Worm (Caenorhabditis elegans) whole organism, young adult: ENCODE data around the gene plpp-1.3.

Experiments
- ZK185.1 ChIP-seq: sonication (generic microtip); optimal IDR thresholded peaks from 2 replicates; lab custom pipeline; 2016; ENCODE audit warnings: mild to moderate bottlenecking, missing genetic modification characterization, missing compliant biosample characterization; ENCODE audit not compliant: poor library complexity, severe bottlenecking
- ama-1 ChIP-seq, 3 experiments: fragments of 150-350 bp in 1 of 3; sonication (generic microtip) in 2 of 3; optimal IDR thresholded peaks; 2 replicates each; lab custom pipeline; 2014 to 2018; ENCODE audit warnings: missing biosample characterization in 2 of 3, missing genetic modification characterization in 2 of 3, missing genetic modification reagents in 2 of 3
- atf-7 ChIP-seq: sonication (generic microtip); optimal IDR thresholded peaks from 2 replicates; lab custom pipeline; 2017; ENCODE audit warnings: mild to moderate bottlenecking, missing genetic modification characterization, missing compliant biosample characterization
- ceh-27 ChIP-seq: fragments of 200-800 bp; sonication (Bioruptor generic); optimal IDR thresholded peaks from 2 replicates; lab custom pipeline; 2018; ENCODE audit warnings: mild to moderate bottlenecking, missing genetic modification characterization, moderate library complexity, missing compliant biosample characterization
- ceh-79 ChIP-seq: sonication (generic microtip); optimal IDR thresholded peaks from 2 replicates; lab custom pipeline; 2017; ENCODE audit warnings: mild to moderate bottlenecking, missing genetic modification characterization, missing compliant biosample characterization
- lin-26 ChIP-seq: fragments of 200-800 bp; sonication (Bioruptor generic); IDR thresholded peaks from 2 replicates; pipeline ENCODE4 v1.3.6; 2022; ENCODE audit warnings: missing genetic modification reagents, missing genetic modification characterization, missing compliant biosample characterization
- mxl-1 ChIP-seq: sonication (generic microtip); optimal IDR thresholded peaks from 2 replicates; lab custom pipeline; 2016; ENCODE audit warnings: missing genetic modification characterization, missing compliant biosample characterization
- nfya-1 ChIP-seq: sonication (generic microtip); optimal IDR thresholded peaks from 2 replicates; lab custom pipeline; 2017; ENCODE audit warnings: antibody characterized with exemption, missing compliant biosample characterization, missing genetic modification characterization, borderline replicate concordance; ENCODE audit not compliant: insufficient read depth
- tbp1 ChIP-seq: fragments of 200-800 bp; sonication (Bioruptor generic); optimal IDR thresholded peaks from 2 replicates; lab custom pipeline; 2018; ENCODE audit warnings: mild to moderate bottlenecking, missing genetic modification characterization, missing compliant biosample characterization

- no peak for TF ChIP-seq lin-26
- TF ChIP-seq nfya-1 (tag; lab: Kevin White, UChicago), result no peak
- TF ChIP-seq ZK185.1 (tag; lab: Kevin White, UChicago), result no peak
- no peak for TF ChIP-seq mxl-1
- TF ChIP-seq ceh-79 (tag; lab: Kevin White, UChicago), result no peak
- no peak for TF ChIP-seq atf-7
- TF ChIP-seq tbp1 (GFP tag; lab: Kevin White, UChicago), result no peak
- TF ChIP-seq ceh-27 (GFP tag; lab: Kevin White, UChicago), result no peak
- TF ChIP-seq ama-1 (optimal IDR thresholded peaks at IDR 0.05; lab: Kevin White, UChicago), result no peak
- no peak for TF ChIP-seq ama-1 (GFP tag; optimal IDR thresholded peaks at IDR 0.05; lab: Kevin White, UChicago)
Observed at ce11 chrX:10691643-10692042, 3.5 kb upstream of the plpp-1.3 start, which contains the start of gene yap-1.
